Fruit fly (Drosophila melanogaster) whole organism, embryonic: ENCODE measurements around the gene aru.
A peak's percentile ranks its signal among the peaks of the same experiment; 100 is the strongest.

ENCODE experiments used
- Atf3 ChIP-seq: fragments of 200-800 bp; sonication (Bioruptor generic); optimal IDR thresholded peaks from 3 replicates; lab custom pipeline; 2016; ENCODE audit warnings: missing biosample characterization, missing genetic modification characterization
- Blimp-1 ChIP-seq: fragments of 200-800 bp; sonication (Bioruptor generic); optimal IDR thresholded peaks from 3 replicates; lab custom pipeline; 2018; ENCODE audit warnings: missing biosample characterization, missing genetic modification characterization, mild to moderate bottlenecking, moderate library complexity, missing genetic modification reagents
- CG10267 ChIP-seq: fragments of 200-800 bp; sonication (Bioruptor generic); optimal IDR thresholded peaks from 2 replicates; lab custom pipeline; 2018; ENCODE audit warnings: missing biosample characterization, mild to moderate bottlenecking, missing genetic modification characterization, moderate library complexity
- CG10274 ChIP-seq: fragments of 200-800 bp; sonication (Bioruptor generic); optimal IDR thresholded peaks from 3 replicates; lab custom pipeline; 2017; ENCODE audit warnings: missing biosample characterization, mild to moderate bottlenecking, missing genetic modification characterization
- CG10543 ChIP-seq: fragments of 200-800 bp; sonication (Bioruptor generic); optimal IDR thresholded peaks from 3 replicates; lab custom pipeline; 2017; ENCODE audit warnings: missing biosample characterization, mild to moderate bottlenecking, missing genetic modification characterization, moderate library complexity
- CG10565 ChIP-seq: fragments of 200-800 bp; sonication (Bioruptor generic); optimal IDR thresholded peaks from 3 replicates; lab custom pipeline; 2016; ENCODE audit warnings: missing biosample characterization, mild to moderate bottlenecking, missing genetic modification characterization
- CG12391 ChIP-seq: fragments of 200-800 bp; sonication (Bioruptor generic); optimal IDR thresholded peaks from 3 replicates; lab custom pipeline; 2018; ENCODE audit warnings: missing biosample characterization, mild to moderate bottlenecking, missing genetic modification characterization, moderate library complexity
- CG13287 ChIP-seq: fragments of 200-800 bp; sonication (Bioruptor generic); IDR thresholded peaks from 2 replicates; pipeline ENCODE4 v1.3.6; 2022; ENCODE audit warnings: missing biosample characterization, missing genetic modification characterization; ENCODE audit not compliant: partially characterized antibody
- CG14710 ChIP-seq: fragments of 200-800 bp; sonication (Bioruptor generic); optimal IDR thresholded peaks from 3 replicates; lab custom pipeline; 2019; ENCODE audit warnings: missing biosample characterization, mild to moderate bottlenecking, missing genetic modification characterization, moderate library complexity
- CG1602 ChIP-seq: fragments of 200-800 bp; sonication (Bioruptor generic); optimal IDR thresholded peaks from 3 replicates; lab custom pipeline; 2016; ENCODE audit warnings: missing biosample characterization, missing genetic modification characterization
- CG2889 ChIP-seq: fragments of 200-800 bp; sonication (Bioruptor generic); IDR thresholded peaks from 3 replicates; pipeline ENCODE4 v1.3.6; 2022; ENCODE audit warnings: missing biosample characterization, missing genetic modification characterization
- CG31365 ChIP-seq: fragments of 200-800 bp; sonication (Bioruptor generic); optimal IDR thresholded peaks from 2 replicates; lab custom pipeline; 2018; ENCODE audit warnings: missing biosample characterization, mild to moderate bottlenecking, missing genetic modification characterization
- CG3995 ChIP-seq: fragments of 200-800 bp; sonication (Bioruptor generic); optimal IDR thresholded peaks from 3 replicates; lab custom pipeline; 2016; ENCODE audit warnings: missing biosample characterization, missing genetic modification characterization
- CG43689 ChIP-seq: fragments of 200-800 bp; sonication (Bioruptor generic); IDR thresholded peaks from 2 replicates; pipeline ENCODE4 v1.3.6; 2022; ENCODE audit warnings: missing biosample characterization, missing genetic modification characterization
- CG5180 ChIP-seq: fragments of 200-800 bp; sonication (Bioruptor generic); optimal IDR thresholded peaks from 3 replicates; lab custom pipeline; 2017; ENCODE audit warnings: missing biosample characterization, missing genetic modification characterization, mild to moderate bottlenecking, moderate library complexity, missing genetic modification reagents
- CG6175 ChIP-seq: fragments of 200-800 bp; sonication (Bioruptor generic); IDR thresholded peaks from 3 replicates; pipeline ENCODE4 v1.3.6; 2022; ENCODE audit warnings: missing biosample characterization, missing genetic modification characterization
- CG7271 ChIP-seq: fragments of 200-800 bp; sonication (Bioruptor generic); optimal IDR thresholded peaks from 2 replicates; lab custom pipeline; 2018; ENCODE audit warnings: missing biosample characterization, mild to moderate bottlenecking, missing genetic modification characterization, moderate library complexity
- CG7839 ChIP-seq: fragments of 200-800 bp; sonication (Bioruptor generic); optimal IDR thresholded peaks from 3 replicates; lab custom pipeline; 2018; ENCODE audit warnings: missing biosample characterization, mild to moderate bottlenecking, missing genetic modification characterization, moderate library complexity
- CG9817 ChIP-seq: fragments of 200-800 bp; sonication (Bioruptor generic); optimal IDR thresholded peaks from 2 replicates; lab custom pipeline; 2018; ENCODE audit warnings: missing biosample characterization, mild to moderate bottlenecking, missing genetic modification characterization, moderate library complexity
- CTCF ChIP-seq: fragments of 200-800 bp; sonication (Bioruptor generic); optimal IDR thresholded peaks from 2 replicates; lab custom pipeline; 2017; ENCODE audit warnings: missing biosample characterization, mild to moderate bottlenecking, missing genetic modification characterization, moderate library complexity
- Fer2 ChIP-seq: fragments of 200-800 bp; sonication (Bioruptor generic); optimal IDR thresholded peaks from 2 replicates; lab custom pipeline; 2018; ENCODE audit warnings: missing biosample characterization, mild to moderate bottlenecking, missing genetic modification characterization, moderate library complexity
- HLH54F ChIP-seq: fragments of 200-800 bp; sonication (Bioruptor generic); optimal IDR thresholded peaks from 3 replicates; lab custom pipeline; 2016; ENCODE audit warnings: missing biosample characterization, missing genetic modification characterization
- Lhr ChIP-seq: fragments of 200-800 bp; sonication (Bioruptor generic); optimal IDR thresholded peaks from 3 replicates; lab custom pipeline; 2017; ENCODE audit warnings: mild to moderate bottlenecking, missing biosample characterization, missing genetic modification reagents, missing genetic modification characterization
- Sry-δ ChIP-seq: fragments of 200-800 bp; sonication (Bioruptor generic); optimal IDR thresholded peaks from 2 replicates; lab custom pipeline; 2016; ENCODE audit warnings: missing biosample characterization, missing genetic modification characterization
- amos ChIP-seq: fragments of 200-800 bp; sonication (Bioruptor generic); IDR thresholded peaks from 2 replicates; pipeline ENCODE4 v1.3.6; 2022; ENCODE audit warnings: missing biosample characterization, missing genetic modification characterization; ENCODE audit not compliant: partially characterized antibody
- aop ChIP-seq: fragments of 200-800 bp; sonication (Bioruptor generic); IDR thresholded peaks from 2 replicates; pipeline ENCODE4 v1.3.6; 2022; ENCODE audit warnings: missing biosample characterization, missing genetic modification characterization
- ara ChIP-seq: fragments of 200-800 bp; sonication (Bioruptor generic); IDR thresholded peaks from 2 replicates; pipeline ENCODE4 v1.3.6; 2022; ENCODE audit warnings: missing biosample characterization, missing genetic modification characterization
- ash1 ChIP-seq: fragments of 200-800 bp; sonication (Bioruptor generic); optimal IDR thresholded peaks from 2 replicates; lab custom pipeline; 2018; ENCODE audit warnings: missing biosample characterization, mild to moderate bottlenecking, missing genetic modification characterization
- az2 ChIP-seq: fragments of 200-800 bp; sonication (Bioruptor generic); optimal IDR thresholded peaks from 3 replicates; lab custom pipeline; 2016; ENCODE audit warnings: missing biosample characterization, missing genetic modification characterization
- bigmax ChIP-seq: fragments of 200-800 bp; sonication (Bioruptor generic); optimal IDR thresholded peaks from 2 replicates; lab custom pipeline; 2018; ENCODE audit warnings: missing biosample characterization, mild to moderate bottlenecking, missing genetic modification characterization
- cad ChIP-seq: fragments of >200 bp; optimal IDR thresholded peaks from 2 replicates; lab custom pipeline; 2017; ENCODE audit warnings: missing biosample characterization, missing genetic modification characterization
- cato ChIP-seq: fragments of 200-800 bp; sonication (Bioruptor generic); optimal IDR thresholded peaks from 2 replicates; lab custom pipeline; 2016; ENCODE audit warnings: missing biosample characterization, missing genetic modification characterization, borderline replicate concordance
- chinmo ChIP-seq: fragments of 200-800 bp; sonication (Bioruptor generic); IDR thresholded peaks from 4 replicates; pipeline ENCODE4 v1.3.6; 2022; ENCODE audit warnings: missing biosample characterization, missing genetic modification characterization; ENCODE audit not compliant: partially characterized antibody
- corto ChIP-seq: fragments of 200-800 bp; sonication (Bioruptor generic); optimal IDR thresholded peaks from 2 replicates; lab custom pipeline; 2016; ENCODE audit warnings: missing biosample characterization, mild to moderate bottlenecking, missing genetic modification characterization, moderate library complexity
- crc ChIP-seq: fragments of 200-800 bp; sonication (Bioruptor generic); optimal IDR thresholded peaks from 2 replicates; lab custom pipeline; 2016; ENCODE audit warnings: missing biosample characterization, missing genetic modification characterization
- dm ChIP-seq: fragments of 200-800 bp; sonication (Bioruptor generic); optimal IDR thresholded peaks from 3 replicates; lab custom pipeline; 2016; ENCODE audit warnings: missing biosample characterization, missing genetic modification characterization
- dmrt99B ChIP-seq: fragments of 200-800 bp; sonication (Bioruptor generic); optimal IDR thresholded peaks from 2 replicates; lab custom pipeline; 2018; ENCODE audit warnings: missing biosample characterization, mild to moderate bottlenecking, missing genetic modification characterization, moderate library complexity
- ems ChIP-seq: fragments of 200-800 bp; sonication (Bioruptor generic); optimal IDR thresholded peaks from 3 replicates; lab custom pipeline; 2016; ENCODE audit warnings: missing biosample characterization, missing genetic modification characterization
- fd3F ChIP-seq: fragments of 200-800 bp; sonication (Bioruptor generic); optimal IDR thresholded peaks from 2 replicates; lab custom pipeline; 2018; ENCODE audit warnings: missing biosample characterization, mild to moderate bottlenecking, missing genetic modification characterization, moderate library complexity
- fru ChIP-seq: fragments of >200 bp; optimal IDR thresholded peaks from 2 replicates; lab custom pipeline; 2017
- hbn ChIP-seq: fragments of 200-800 bp; sonication (Bioruptor generic); IDR thresholded peaks from 2 replicates; pipeline ENCODE4 v1.3.6; 2022; ENCODE audit warnings: missing biosample characterization, missing genetic modification characterization; ENCODE audit not compliant: partially characterized antibody
- knrl ChIP-seq: fragments of 200-800 bp; sonication (Bioruptor generic); IDR thresholded peaks from 3 replicates; pipeline ENCODE4 v1.3.6; 2022; ENCODE audit warnings: missing biosample characterization, missing genetic modification characterization; ENCODE audit not compliant: partially characterized antibody
- lmd ChIP-seq: fragments of 200-800 bp; sonication (Bioruptor generic); IDR thresholded peaks from 2 replicates; pipeline ENCODE4 v1.3.6; 2022; ENCODE audit warnings: missing biosample characterization, missing genetic modification characterization
- lola ChIP-seq, 3 experiments: fragments of >200 bp in 2 of 3; fragments of 200-800 bp in 1 of 3; sonication (Bioruptor generic) in 1 of 3; optimal IDR thresholded peaks; 2 replicates each; lab custom pipeline; 2017 to 2019; ENCODE audit warnings: missing biosample characterization in 3 of 3, missing genetic modification characterization in 3 of 3, mild to moderate bottlenecking in 1 of 3, moderate library complexity in 1 of 3
- ro ChIP-seq: fragments of 200-800 bp; sonication (Bioruptor generic); IDR thresholded peaks from 2 replicates; pipeline ENCODE4 v1.3.6; 2022; ENCODE audit warnings: missing biosample characterization, missing genetic modification characterization
- row ChIP-seq: fragments of 200-800 bp; sonication (Bioruptor generic); IDR thresholded peaks from 3 replicates; pipeline ENCODE4 v1.3.6; 2022; ENCODE audit warnings: missing biosample characterization, missing genetic modification characterization
- sna ChIP-seq: fragments of 200-800 bp; sonication (Bioruptor generic); IDR thresholded peaks from 2 replicates; pipeline ENCODE4 v1.3.6; 2022; ENCODE audit warnings: missing biosample characterization, missing genetic modification characterization; ENCODE audit not compliant: partially characterized antibody
- so ChIP-seq: fragments of 200-800 bp; sonication (Bioruptor generic); IDR thresholded peaks from 3 replicates; pipeline ENCODE4 v1.3.6; 2022; ENCODE audit warnings: missing biosample characterization, missing genetic modification characterization
- tll ChIP-seq, 2 experiments: fragments of 200-800 bp in 1 of 2; fragments of >200 bp in 1 of 2; sonication (Bioruptor generic) in 1 of 2; optimal IDR thresholded peaks; 2 replicates each; lab custom pipeline; 2017 to 2019; ENCODE audit warnings: missing biosample characterization in 2 of 2, missing genetic modification characterization in 2 of 2, mild to moderate bottlenecking in 1 of 2, moderate library complexity in 1 of 2

Gene aru

DNA sequence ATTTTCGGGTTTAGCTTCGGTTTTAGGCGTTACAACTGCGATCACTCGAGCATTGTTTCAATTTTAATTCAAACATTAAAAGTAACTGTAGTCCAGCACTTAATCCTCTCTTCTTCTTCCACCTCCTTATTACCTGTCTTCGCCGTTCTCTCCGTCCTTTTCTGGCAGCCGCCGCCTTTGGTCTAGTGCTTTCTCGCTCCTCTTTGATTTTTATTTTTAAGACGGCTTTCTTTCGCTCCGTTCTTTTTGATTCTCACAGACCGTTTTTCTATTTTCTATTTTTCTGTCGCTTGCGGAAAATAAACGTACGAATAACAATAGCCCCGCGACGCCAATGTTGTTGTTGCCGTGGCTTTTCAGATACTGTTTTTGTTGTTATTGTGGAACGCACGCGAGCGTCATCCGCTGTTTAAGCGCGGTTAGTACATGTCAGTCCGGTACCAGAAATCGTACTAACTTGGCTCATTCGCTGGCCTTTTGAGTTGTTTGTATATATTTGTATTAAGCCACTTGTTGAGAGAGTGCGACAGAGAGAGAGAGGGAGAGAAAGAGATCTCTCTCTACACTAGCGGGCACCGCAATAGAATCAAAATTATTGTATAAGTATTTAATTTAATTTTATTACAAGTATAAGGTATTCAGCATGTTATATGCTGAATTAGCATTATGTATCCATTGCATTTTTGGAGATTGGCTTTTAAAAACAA lies at the start of gene aru:
aru (minus strand) TSS at position 456 of the 707 bp plus-strand sequence.
- TF ChIP-seq sna (GFP tag; lab: Robert Waterston, UW) (no peak), CG10267 (peak; percentile 39), CG13287 (GFP tag; lab: Robert Waterston, UW) (peak; percentile 26; the same call in 1 of the 2 replicates), CG6175 (GFP tag; lab: Robert Waterston, UW) (no peak), tll (GFP tag; optimal IDR thresholded peaks at IDR 0.05; lab: Kevin White, UChicago) (no peak), CG7839 (peak; percentile 42), CTCF (peak; percentile 3), amos (GFP tag; lab: Robert Waterston, UW) (no peak), hbn (no peak), CG2889 (GFP tag; lab: Robert Waterston, UW) (no peak), corto (GFP tag; lab: Kevin White, UChicago) (peak; percentile 0), cato (GFP tag; lab: Kevin White, UChicago) (no peak), CG31365 (no peak), CG12391 (tag; lab: Kevin White, UChicago) (peak; percentile 60), CG10274 (GFP tag; lab: Kevin White, UChicago) (no peak), CG10565 (GFP tag; lab: Kevin White, UChicago) (no peak), lola (GFP tag; optimal IDR thresholded peaks at IDR 0.05; lab: Kevin White, UChicago) (peak in 1 of 3 experiments; percentile 20), CG43689 (GFP tag; lab: Robert Waterston, UW) (no peak), lmd (GFP tag; lab: Robert Waterston, UW) (no peak), CG5180 (GFP tag; lab: Kevin White, UChicago) (peak; percentile 26), ro (GFP tag; lab: Robert Waterston, UW) (no peak), ash1 (no peak), row (GFP tag; lab: Robert Waterston, UW) (peak; percentile 68), knrl (GFP tag; lab: Robert Waterston, UW) (no peak), Blimp-1 (GFP tag; lab: Kevin White, UChicago) (peak; percentile 42), CG14710 (peak; percentile 23), ara (GFP tag; lab: Robert Waterston, UW) (no peak), Sry-δ (GFP tag; lab: Kevin White, UChicago) (no peak), dm (GFP tag; lab: Kevin White, UChicago) (no peak), bigmax (GFP tag; lab: Kevin White, UChicago) (no peak), CG1602 (GFP tag; lab: Kevin White, UChicago) (no peak), crc (GFP tag; lab: Kevin White, UChicago) (no peak), so (GFP tag; lab: Robert Waterston, UW) (no peak), CG9817 (tag; lab: Kevin White, UChicago) (no peak), cad (GFP tag; lab: Kevin White, UChicago) (no peak), dmrt99B (tag; lab: Kevin White, UChicago) (peak; percentile 49), az2 (GFP tag; lab: Kevin White, UChicago) (no peak), fd3F (no peak), CG7271 (tag; lab: Kevin White, UChicago) (no peak), chinmo (GFP tag; lab: Robert Waterston, UW) (0 out of 4 replicates have a peak, but pooled peaks have one; percentile 60), aop (no peak), CG3995 (GFP tag; lab: Kevin White, UChicago) (no peak), CG10543 (GFP tag; lab: Kevin White, UChicago) (peak; percentile 48), Fer2 (tag; lab: Kevin White, UChicago) (no peak), ems (GFP tag; lab: Kevin White, UChicago) (no peak), Lhr (GFP tag; lab: Kevin White, UChicago) (no peak), HLH54F (no peak), fru (no peak), Atf3 (GFP tag; lab: Kevin White, UChicago) (no peak)
